Worm (Caenorhabditis elegans): Measurements from ENCODE around the gene ZK896.5.

The ZK896.5 gene

ce11 chrIV:12914532-12915019 is 35.1 kb upstream of the ZK896.5 start, which contains the start of gene irg-6:
Gene irg-6, minus strand, starts transcription at chrIV:12914969.
- TF ChIP-seq Y116A8C.19 (tag; optimal IDR thresholded peaks at IDR 0.05; ENCODE audit: borderline replicate concordance), result no peak
- peak; percentile 0 for TF ChIP-seq nhr-85 (tag)

ce11 chrIV:12911990-12912389 is 32.5 kb upstream of the ZK896.5 start, which contains the start of gene K08D8.5:
Gene K08D8.5, minus strand, starts transcription at chrIV:12912129.
- TF ChIP-seq elt-2 (tag; optimal IDR thresholded peaks at IDR 0.05), result peak; percentile 84
- TF ChIP-seq aha-1 (tag; optimal IDR thresholded peaks at IDR 0.05), result no peak

ce11 chrIV:12909871-12910270 is 30.4 kb upstream of the ZK896.5 start, which contains the start of gene K08D8.4:
Gene K08D8.4, minus strand, starts transcription at chrIV:12909998.
- peak; percentile 58 for TF ChIP-seq elt-2 (tag; optimal IDR thresholded peaks at IDR 0.05)
- TF ChIP-seq nhr-47 (tag; optimal IDR thresholded peaks at IDR 0.05), result no peak
- TF ChIP-seq alr-1 (tag; optimal IDR thresholded peaks at IDR 0.05; ENCODE audit: borderline replicate concordance), result no peak

- TF ChIP-seq elt-2 (tag; optimal IDR thresholded peaks at IDR 0.05) (peak; percentile 86), alr-1 (tag; optimal IDR thresholded peaks at IDR 0.05; ENCODE audit: borderline replicate concordance) (no peak), nhr-20 (tag; optimal IDR thresholded peaks at IDR 0.05) (peak; percentile 11), lin-35 (GFP tag; optimal IDR thresholded peaks at IDR 0.05) (peak in 1 of 2 experiments; percentile 16)
These were observed 27.1 kb upstream of the ZK896.5 start, which contains the start of gene K08D8.3 for ce11 chrIV:12906529-12906928. Gene K08D8.3, minus strand, starts transcription at chrIV:12906659.

ce11 chrIV:12903687-12904086 is 24.2 kb upstream of the ZK896.5 start:
- TF ChIP-seq ceh-63 (GFP tag; optimal IDR thresholded peaks at IDR 0.05), result no peak
- TF ChIP-seq Y116A8C.19 (tag; optimal IDR thresholded peaks at IDR 0.05; ENCODE audit: borderline replicate concordance), result no peak
- TF ChIP-seq ces-1 (GFP tag; optimal IDR thresholded peaks at IDR 0.05), result no peak
- TF ChIP-seq F16B12.6 (tag; optimal IDR thresholded peaks at IDR 0.05), result no peak
- TF ChIP-seq pax-3 (tag; optimal IDR thresholded peaks at IDR 0.05), result no peak

- TF ChIP-seq fkh-4 (tag; optimal IDR thresholded peaks at IDR 0.05; ENCODE audit: borderline replicate concordance) (no peak), elt-2 (tag; optimal IDR thresholded peaks at IDR 0.05) (peak; percentile 49)
These were observed 23.1 kb upstream of the ZK896.5 start, which contains the start of gene K08D8.2 for ce11 chrIV:12902430-12903110. Gene K08D8.2, plus strand, starts transcription at chrIV:12903060.

ce11 chrIV:12901602-12902001 is 22.2 kb upstream of the ZK896.5 start:
- TF ChIP-seq dpl-1 (GFP tag; optimal IDR thresholded peaks at IDR 0.05) (no peak), lin-35 (GFP tag; optimal IDR thresholded peaks at IDR 0.05) (peak in 1 of 2 experiments; percentile 15), ceh-88 (GFP tag; IDR thresholded peaks at IDR 0.05) (no peak), sup-37 (GFP tag; optimal IDR thresholded peaks at IDR 0.05) (no peak), fkh-10 (GFP tag; optimal IDR thresholded peaks at IDR 0.05) (no peak), elt-2 (tag; optimal IDR thresholded peaks at IDR 0.05) (peak; percentile 83)

- TF ChIP-seq lin-13 (GFP tag; optimal IDR thresholded peaks at IDR 0.05) (no peak), jun-1 (tag; optimal IDR thresholded peaks at IDR 0.05) (no peak), fkh-4 (tag; optimal IDR thresholded peaks at IDR 0.05; ENCODE audit: borderline replicate concordance) (no peak), ceh-82 (tag; optimal IDR thresholded peaks at IDR 0.05) (no peak), fos-1 (tag; optimal IDR thresholded peaks at IDR 0.05) (no peak), fkh-8 (tag; optimal IDR thresholded peaks at IDR 0.05) (no peak), mab-9 (GFP tag; IDR thresholded peaks at IDR 0.05) (no peak), dpl-1 (GFP tag; optimal IDR thresholded peaks at IDR 0.05) (no peak), lsy-2 (tag; optimal IDR thresholded peaks at IDR 0.05) (no peak), mep-1 (tag; optimal IDR thresholded peaks at IDR 0.05) (no peak), lin-15B (tag; optimal IDR thresholded peaks at IDR 0.05) (no peak)
These were observed 20.8 kb upstream of the ZK896.5 start, which contains the start of gene K08D8.10 for ce11 chrIV:12900267-12900666. Gene K08D8.10, plus strand, starts transcription at chrIV:12900567.
